Fruit fly (Drosophila melanogaster): ENCODE results near the gene Rim.

dm6 chr3R:17846966-17847365, 69.4 kb downstream of the Rim start:
- TF ChIP-seq CG6683 (GFP tag; optimal IDR thresholded peaks at IDR 0.05) (no peak), chm (GFP tag; IDR thresholded peaks at IDR 0.05) (no peak), Oli (tag; optimal IDR thresholded peaks at IDR 0.05) (no peak), Abd-B (GFP tag; optimal IDR thresholded peaks at IDR 0.05) (no peak), D (optimal IDR thresholded peaks at IDR 0.05) (no peak), D (GFP tag; optimal IDR thresholded peaks at IDR 0.05) (no peak), Nf-YC (tag; optimal IDR thresholded peaks at IDR 0.05) (no peak), CTCF (GFP tag; optimal IDR thresholded peaks at IDR 0.05) (no peak), pho (GFP tag; optimal IDR thresholded peaks at IDR 0.05) (no peak), GATAe (GFP tag; conservative IDR thresholded peaks at IDR 0.05) (no peak), pum (GFP tag; optimal IDR thresholded peaks at IDR 0.05) (no peak), CG10543 (GFP tag; optimal IDR thresholded peaks at IDR 0.05) (no peak), CG6272 (GFP tag; IDR thresholded peaks at IDR 0.05) (no peak), CG12219 (GFP tag; optimal IDR thresholded peaks at IDR 0.05) (no peak)
